Worm (Caenorhabditis elegans) whole organism, young adult: Measurements from ENCODE around the gene F48B9.8.

Experiments used
- ama-1 ChIP-seq, 3 experiments: fragments of 150-350 bp in 1 of 3; sonication (generic microtip) in 2 of 3; optimal IDR thresholded peaks; 2 replicates each; lab custom pipeline; 2014 to 2018; ENCODE audit warnings: missing biosample characterization in 2 of 3, missing genetic modification characterization in 2 of 3, missing genetic modification reagents in 2 of 3
- attf-6 ChIP-seq: fragments of 200-800 bp; sonication (Bioruptor generic); IDR thresholded peaks from 2 replicates; pipeline ENCODE4 v1.3.6; 2022; ENCODE audit warnings: missing genetic modification reagents, missing genetic modification characterization, missing compliant biosample characterization
- madf-10 ChIP-seq: sonication (generic microtip); optimal IDR thresholded peaks from 2 replicates; lab custom pipeline; 2016; ENCODE audit warnings: mild to moderate bottlenecking, missing genetic modification characterization, missing compliant biosample characterization

DNA sequence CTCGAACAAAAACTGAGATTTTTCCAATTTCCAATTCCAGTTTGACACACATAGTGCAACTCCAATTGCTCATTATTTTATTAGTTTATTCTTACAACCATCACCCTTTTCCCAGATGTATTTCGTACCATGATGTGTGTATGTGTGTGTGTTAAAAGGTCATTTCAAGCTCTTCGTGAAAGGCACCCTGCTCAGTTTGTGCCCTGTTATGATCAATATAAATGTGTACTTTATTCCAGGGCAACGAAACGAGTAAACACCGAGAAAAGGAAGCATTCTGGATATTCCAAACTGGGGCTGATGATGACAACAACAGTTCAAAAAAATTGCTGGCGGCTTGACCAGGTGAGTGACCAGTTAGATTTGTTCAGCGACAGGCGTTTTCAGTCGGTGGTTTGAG, 34.5 kb upstream of the F48B9.8 start, which contains the start of gene peb-1:
- TF ChIP-seq attf-6 (GFP tag; lab: Robert Waterston, UW) (no peak), madf-10 (no peak), ama-1 (optimal IDR thresholded peaks at IDR 0.05; lab: Kevin White, UChicago) (no peak), ama-1 (GFP tag; optimal IDR thresholded peaks at IDR 0.05; lab: Kevin White, UChicago) (no peak)
